Fruit fly (Drosophila melanogaster): ENCODE data around the gene CG8565.

Gene CG8565

DNA sequence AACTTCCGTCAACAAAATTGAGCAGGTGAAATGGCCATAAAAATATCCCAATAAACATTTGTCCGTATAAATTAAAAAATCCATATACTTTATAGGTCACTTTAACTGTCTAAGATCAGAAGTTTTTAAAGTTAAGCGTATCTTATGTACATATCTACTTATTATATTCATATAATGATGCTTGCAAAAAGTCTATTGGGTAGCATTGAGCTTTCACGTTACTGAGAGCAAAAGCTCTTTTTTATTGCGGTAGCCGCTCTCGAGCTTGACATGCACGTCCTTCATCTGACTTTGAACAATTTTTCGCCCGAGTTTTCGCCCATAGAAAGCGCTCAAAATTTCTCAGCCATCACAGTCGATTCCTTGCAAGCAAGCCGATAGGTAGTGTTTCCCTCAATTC lies 30.2 kb downstream of the CG8565 start, which contains the start of gene Gapdh2 (continued):
- TF ChIP-seq esn (GFP tag; optimal IDR thresholded peaks at IDR 0.05) (peak; percentile 100), topi (GFP tag; optimal IDR thresholded peaks at IDR 0.05) (peak; percentile 100), fkh (GFP tag; optimal IDR thresholded peaks at IDR 0.05) (peak; percentile 96), Sox14 (GFP tag; optimal IDR thresholded peaks at IDR 0.05) (peak; percentile 99), salr (GFP tag; optimal IDR thresholded peaks at IDR 0.05) (peak; percentile 97 to 99), CG15336 (GFP tag; IDR thresholded peaks at IDR 0.05) (peak; percentile 100), CG32006 (GFP tag; optimal IDR thresholded peaks at IDR 0.05) (peak; percentile 99), Blimp-1 (GFP tag; optimal IDR thresholded peaks at IDR 0.05) (peak; percentile 98)

dm6 chrX:15868781-15869180 lies 31.2 kb downstream of the CG8565 start:
- no peak for TF ChIP-seq CG31627 (GFP tag; optimal IDR thresholded peaks at IDR 0.05)
- TF ChIP-seq dac (GFP tag; optimal IDR thresholded peaks at IDR 0.05) = no peak
- no peak for TF ChIP-seq Hr38 (GFP tag; optimal IDR thresholded peaks at IDR 0.05)
- TF ChIP-seq acj6 (GFP tag; optimal IDR thresholded peaks at IDR 0.05) = no peak
- no peak for TF ChIP-seq Hr39 (GFP tag; optimal IDR thresholded peaks at IDR 0.05)
- TF ChIP-seq CG4318 (GFP tag; optimal IDR thresholded peaks at IDR 0.05) = no peak
- TF ChIP-seq Ets21C (GFP tag; optimal IDR thresholded peaks at IDR 0.05) = no peak
- no peak for TF ChIP-seq Smox (GFP tag; optimal IDR thresholded peaks at IDR 0.05)
- TF ChIP-seq ss (GFP tag; optimal IDR thresholded peaks at IDR 0.05) = no peak
- no peak for TF ChIP-seq Sox14 (GFP tag; optimal IDR thresholded peaks at IDR 0.05)
- TF ChIP-seq topi (GFP tag; optimal IDR thresholded peaks at IDR 0.05) = no peak
- no peak for TF ChIP-seq CG6854 (GFP tag; optimal IDR thresholded peaks at IDR 0.05)
- TF ChIP-seq CG15336 (GFP tag; IDR thresholded peaks at IDR 0.05) = no peak
- no peak for TF ChIP-seq Gug (GFP tag; IDR thresholded peaks at IDR 0.05)
- TF ChIP-seq lz (GFP tag; optimal IDR thresholded peaks at IDR 0.05) = no peak
- no peak for TF ChIP-seq CG11294 (GFP tag; IDR thresholded peaks at IDR 0.05)
- TF ChIP-seq CG6792 (GFP tag; optimal IDR thresholded peaks at IDR 0.05) = no peak
- no peak for TF ChIP-seq CG7368 (GFP tag; optimal IDR thresholded peaks at IDR 0.05)
- no peak for TF ChIP-seq fd85E (GFP tag; optimal IDR thresholded peaks at IDR 0.05)

DNA sequence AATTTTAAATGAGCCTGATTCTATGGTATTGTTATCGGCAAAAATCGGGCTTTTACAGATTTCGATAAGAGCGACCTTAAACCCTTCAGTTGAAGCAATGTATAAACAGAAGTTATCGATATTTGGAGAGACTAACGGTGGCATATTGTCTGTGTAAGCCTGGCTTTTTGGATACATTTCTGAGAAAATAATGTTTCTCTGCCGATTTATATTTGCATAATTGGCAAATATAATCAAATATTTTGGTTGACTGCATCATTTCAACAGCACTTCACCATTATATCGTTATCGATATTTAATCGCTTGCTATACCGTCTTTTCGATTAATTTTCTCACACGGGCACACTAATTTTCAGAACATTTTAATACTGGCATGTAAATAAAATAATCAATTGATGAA lies 32.2 kb downstream of the CG8565 start, which contains the start of gene CG16952:
Gene CG16952 (plus strand): TSS at position 341 of the 400 bp plus-strand sequence.
- TF ChIP-seq CG6163 (GFP tag; IDR thresholded peaks at IDR 0.05) (no peak), salr (GFP tag; optimal IDR thresholded peaks at IDR 0.05) (no peak), dac (GFP tag; optimal IDR thresholded peaks at IDR 0.05) (no peak), lz (GFP tag; optimal IDR thresholded peaks at IDR 0.05) (no peak), CG32006 (GFP tag; optimal IDR thresholded peaks at IDR 0.05) (no peak), Sox15 (GFP tag; optimal IDR thresholded peaks at IDR 0.05) (no peak), CG11762 (GFP tag; optimal IDR thresholded peaks at IDR 0.05; ENCODE audit: insufficient read depth) (no peak), Gug (GFP tag; IDR thresholded peaks at IDR 0.05) (no peak), CG7368 (GFP tag; optimal IDR thresholded peaks at IDR 0.05) (no peak), esn (GFP tag; optimal IDR thresholded peaks at IDR 0.05) (no peak), Eip93F (GFP tag; optimal IDR thresholded peaks at IDR 0.05) (no peak), Lpt (GFP tag; optimal IDR thresholded peaks at IDR 0.05) (no peak), CG6854 (GFP tag; optimal IDR thresholded peaks at IDR 0.05) (no peak), CG11902 (GFP tag; optimal IDR thresholded peaks at IDR 0.05) (no peak), CG10669 (GFP tag; optimal IDR thresholded peaks at IDR 0.05) (no peak), spab (GFP tag; optimal IDR thresholded peaks at IDR 0.05) (no peak), CG1621 (tag; optimal IDR thresholded peaks at IDR 0.05) (no peak), Met (GFP tag; optimal IDR thresholded peaks at IDR 0.05) (no peak), Sox14 (GFP tag; optimal IDR thresholded peaks at IDR 0.05) (peak; percentile 32), CG3919 (GFP tag; optimal IDR thresholded peaks at IDR 0.05) (no peak), CG6808 (GFP tag; optimal IDR thresholded peaks at IDR 0.05) (no peak), fkh (GFP tag; optimal IDR thresholded peaks at IDR 0.05) (peak; percentile 49), vri (GFP tag; optimal IDR thresholded peaks at IDR 0.05) (peak; percentile 29), acj6 (GFP tag; optimal IDR thresholded peaks at IDR 0.05) (no peak), Hr39 (GFP tag; optimal IDR thresholded peaks at IDR 0.05) (no peak), CG3032 (tag; optimal IDR thresholded peaks at IDR 0.05) (no peak), Ets96B (tag; optimal IDR thresholded peaks at IDR 0.05) (no peak), CG8632 (GFP tag; optimal IDR thresholded peaks at IDR 0.05) (no peak), svp (GFP tag) (peak; percentile 81), Sox102F (GFP tag; optimal IDR thresholded peaks at IDR 0.05) (no peak), pdm3 (GFP tag; optimal IDR thresholded peaks at IDR 0.05) (no peak), OdsH (GFP tag; optimal IDR thresholded peaks at IDR 0.05) (no peak), CG31627 (GFP tag; optimal IDR thresholded peaks at IDR 0.05) (peak; percentile 17), CG6792 (GFP tag; optimal IDR thresholded peaks at IDR 0.05) (no peak), CG11294 (GFP tag; IDR thresholded peaks at IDR 0.05) (no peak), CG34406 (GFP tag; optimal IDR thresholded peaks at IDR 0.05) (no peak), ss (GFP tag; optimal IDR thresholded peaks at IDR 0.05) (no peak), net (GFP tag; optimal IDR thresholded peaks at IDR 0.05) (no peak)
